Fruit fly (Drosophila melanogaster): ENCODE data around the gene CG11585.

DNA sequence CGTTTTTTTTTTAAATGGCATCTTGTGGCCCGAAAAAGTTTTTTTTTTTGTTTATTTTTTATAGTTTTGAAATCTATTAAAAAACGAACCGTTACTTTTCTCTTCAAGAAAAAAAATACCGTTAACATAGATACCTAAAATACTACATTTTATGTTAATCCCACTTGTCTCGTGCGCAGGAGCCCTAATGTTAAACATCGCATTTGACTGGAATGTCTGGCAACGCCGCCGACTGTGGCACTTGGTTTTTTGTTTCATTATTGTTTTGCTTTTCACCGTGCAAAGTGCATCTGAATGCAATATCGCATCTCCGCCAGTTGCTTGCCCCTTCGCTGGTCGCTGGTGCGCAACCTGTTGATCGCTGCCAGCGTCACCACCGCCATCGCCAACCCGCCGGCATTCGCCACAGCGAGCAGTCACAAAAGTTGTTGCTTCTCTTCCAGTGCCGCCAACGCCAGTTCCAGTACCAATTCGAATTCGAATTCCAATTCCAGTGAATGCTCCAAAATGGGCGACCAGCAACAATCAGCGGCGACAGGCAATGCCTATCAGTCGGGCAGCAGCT, 10.7 kb downstream of the CG11585 start, which contains the start of gene CG11590:
- TF ChIP-seq CG13204 (GFP tag; optimal IDR thresholded peaks at IDR 0.05) = no peak
- no peak for TF ChIP-seq Snoo (tag; optimal IDR thresholded peaks at IDR 0.05)
